Worm (Caenorhabditis elegans): Measurements from ENCODE around the gene W03H9.2.
A peak's percentile ranks its signal among the peaks of the same experiment; 100 is the strongest.

The W03H9.2 gene

DNA sequence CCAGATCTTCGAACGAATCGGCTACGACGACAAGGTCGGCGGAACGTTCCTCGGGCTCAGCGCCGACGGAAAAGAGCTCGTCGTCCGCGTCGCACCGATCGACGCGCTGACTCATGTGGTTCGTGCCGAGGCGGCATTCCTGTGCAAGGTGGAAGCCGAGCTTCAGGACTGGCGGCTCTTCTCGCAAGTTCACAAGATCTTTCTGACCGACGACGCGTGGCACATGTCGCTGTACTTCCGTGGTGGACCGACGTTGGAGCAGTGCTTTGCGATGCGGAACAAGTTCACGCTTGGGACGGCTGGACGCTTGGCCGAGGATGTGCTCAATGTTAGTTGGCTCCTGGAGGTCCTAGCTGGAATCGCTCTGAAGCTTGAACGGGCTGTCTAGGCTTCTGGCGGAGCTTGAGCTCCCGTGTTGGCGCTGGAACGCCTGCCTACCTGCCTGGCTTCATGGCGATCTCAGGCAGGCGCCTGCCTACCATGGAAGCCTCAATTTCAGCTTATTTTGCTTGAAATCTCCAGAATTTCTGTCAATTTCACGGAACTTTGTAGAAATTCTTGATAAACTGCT lies 4.7 kb downstream of the W03H9.2 start:
- TF ChIP-seq dox-1 (GFP tag; IDR thresholded peaks at IDR 0.05) = 0 out of 2 replicates have a peak, but pooled peaks have one; percentile 7
- peak; percentile 55; the same call in 1 of the 2 replicates for TF ChIP-seq egrh-3 (GFP tag; IDR thresholded peaks at IDR 0.05)
- TF ChIP-seq zfh-2 (GFP tag; conservative IDR thresholded peaks at IDR 0.05) = peak; percentile 73
- no peak for TF ChIP-seq snpc-1.1 (tag; optimal IDR thresholded peaks at IDR 0.05; ENCODE audit: insufficient read depth)
- TF ChIP-seq ztf-26 (tag; optimal IDR thresholded peaks at IDR 0.05) = no peak

DNA sequence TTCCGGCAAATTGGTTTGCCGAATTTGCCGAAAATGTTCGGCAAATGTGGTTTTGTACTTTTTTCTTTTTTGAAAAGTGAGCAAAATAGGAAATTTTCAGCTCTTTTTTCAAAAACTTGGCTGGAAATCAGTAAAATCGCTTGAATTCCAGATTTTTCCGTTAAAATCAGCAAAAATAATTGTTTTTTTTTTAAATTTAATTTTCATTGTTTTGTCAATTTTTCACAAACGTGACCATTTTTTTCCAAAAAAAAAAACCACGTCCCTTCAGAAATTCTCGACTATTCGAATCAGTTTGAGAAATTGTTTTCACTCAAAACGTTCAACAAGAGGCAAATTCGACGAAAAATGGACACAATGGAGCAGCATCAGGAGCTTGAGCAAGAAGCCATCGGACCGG lies 6.1 kb downstream of the W03H9.2 start, which contains the start of gene K09E4.1:
K09E4.1 (plus strand) TSS at position 301 of the 400 bp plus-strand sequence.
- TF ChIP-seq hsf-1 (GFP tag; IDR thresholded peaks at IDR 0.05) (no peak), lag-1 (GFP tag; IDR thresholded peaks at IDR 0.05) (no peak)

DNA sequence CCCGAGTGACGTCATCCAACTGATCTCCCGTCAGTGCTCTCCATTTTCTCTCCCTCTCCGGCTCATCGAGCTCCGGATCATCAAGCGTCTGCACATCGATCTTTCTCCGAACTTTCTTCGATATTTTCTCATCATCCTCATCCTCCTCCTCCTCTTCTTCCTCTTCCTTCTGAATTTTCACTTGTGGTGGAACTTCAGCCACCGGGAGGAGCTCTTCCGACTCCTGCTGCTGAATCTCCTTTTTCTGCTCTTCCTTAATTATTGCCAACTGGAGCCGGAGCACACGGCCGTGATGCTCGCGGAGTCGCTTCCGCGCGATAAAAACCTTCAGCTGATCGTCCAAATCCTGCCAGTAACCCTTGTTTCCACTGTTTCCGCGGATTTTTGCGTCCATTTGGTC lies 7.4 kb downstream of the W03H9.2 start:
- no peak for TF ChIP-seq mxl-1 (tag; optimal IDR thresholded peaks at IDR 0.05)
- no peak for TF ChIP-seq nfyb-1 (GFP tag; IDR thresholded peaks at IDR 0.05)
- peak; percentile 68 for TF ChIP-seq zfh-2 (GFP tag; conservative IDR thresholded peaks at IDR 0.05)
- no peak for TF ChIP-seq snpc-1.3 (tag; optimal IDR thresholded peaks at IDR 0.05; ENCODE audit: insufficient read depth)
- no peak for TF ChIP-seq lin-40 (tag; optimal IDR thresholded peaks at IDR 0.05)
- TF ChIP-seq egrh-3 (GFP tag; IDR thresholded peaks at IDR 0.05) = peak; percentile 24; the same call in 1 of the 2 replicates

ce11 chrII:14132733-14133132 lies 10.9 kb downstream of the W03H9.2 start, which contains the start of gene algn-3:
Gene algn-3 (minus strand): TSS chrII:14132833.
- TF ChIP-seq F52B5.7 (tag; optimal IDR thresholded peaks at IDR 0.05) = no peak
- no peak for TF ChIP-seq lir-1 (GFP tag; conservative IDR thresholded peaks at IDR 0.05)
- no peak for TF ChIP-seq tbx-9 (tag; optimal IDR thresholded peaks at IDR 0.05; ENCODE audit: borderline replicate concordance)

DNA sequence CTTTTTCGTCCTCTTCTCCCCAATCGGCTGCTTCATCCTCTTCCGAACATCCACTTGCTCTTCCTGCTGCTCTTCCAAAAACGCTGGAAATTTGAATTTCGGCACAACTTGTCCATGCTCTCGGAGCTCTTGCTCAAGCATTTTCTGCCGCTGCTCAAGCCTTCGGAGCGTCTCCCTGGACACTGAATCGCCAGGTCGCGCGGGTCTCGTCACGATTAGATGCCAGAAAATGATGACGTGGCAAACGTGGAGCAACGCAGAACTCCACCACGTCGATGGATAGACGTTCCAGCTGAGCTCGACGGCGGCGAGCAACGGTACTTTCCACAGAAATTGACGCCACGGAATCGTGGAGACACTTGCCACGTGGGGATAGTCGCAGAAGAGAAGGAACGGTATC lies 14.5 kb downstream of the W03H9.2 start:
- TF ChIP-seq lin-35 (GFP tag; optimal IDR thresholded peaks at IDR 0.05) = no peak
- peak; percentile 73 for TF ChIP-seq zfh-2 (GFP tag; conservative IDR thresholded peaks at IDR 0.05)
- TF ChIP-seq ceh-100 (GFP tag; IDR thresholded peaks at IDR 0.05) = no peak

- TF ChIP-seq egl-44 (GFP tag; IDR thresholded peaks at IDR 0.05) (no peak), zfh-2 (GFP tag; conservative IDR thresholded peaks at IDR 0.05) (0 out of 2 replicates have a peak, but pooled peaks have one; percentile 27), let-607 (tag; optimal IDR thresholded peaks at IDR 0.05) (no peak)
These were observed 16.8 kb downstream of the W03H9.2 start, which contains the start of gene K09E4.3 for ce11 chrII:14126841-14127240. Gene K09E4.3 (minus strand): TSS chrII:14126941.

- TF ChIP-seq pha-4 (tag; optimal IDR thresholded peaks at IDR 0.05) (no peak), let-607 (tag; optimal IDR thresholded peaks at IDR 0.05) (no peak), T07F8.4 (tag; optimal IDR thresholded peaks at IDR 0.05) (no peak), zfh-2 (GFP tag; conservative IDR thresholded peaks at IDR 0.05) (no peak), ztf-28 (GFP tag; IDR thresholded peaks at IDR 0.05) (no peak), snpc-1.1 (tag; optimal IDR thresholded peaks at IDR 0.05; ENCODE audit: insufficient read depth) (no peak), snpc-1.3 (tag; optimal IDR thresholded peaks at IDR 0.05; ENCODE audit: insufficient read depth) (no peak), tbp1 (GFP tag; optimal IDR thresholded peaks at IDR 0.05) (no peak), ztf-18 (tag; optimal IDR thresholded peaks at IDR 0.05) (no peak), madf-10 (tag; optimal IDR thresholded peaks at IDR 0.05) (no peak), F10E7.11 (tag; optimal IDR thresholded peaks at IDR 0.05) (no peak), him-1 (tag; optimal IDR thresholded peaks at IDR 0.05) (no peak), cebp-2 (GFP tag; IDR thresholded peaks at IDR 0.05) (no peak), nhr-120 (GFP tag; IDR thresholded peaks at IDR 0.05) (no peak)
These were observed 21.6 kb downstream of the W03H9.2 start, which contains the start of gene K09E4.4 for ce11 chrII:14122065-14122464. Gene K09E4.4 (minus strand): TSS chrII:14122165.

Data from whole organism, young adult.